Fruit fly (Drosophila melanogaster) whole organism, embryonic: Measurements from ENCODE around the gene CG3517.

ENCODE experiments used
- ATbp ChIP-seq: fragments of 200-800 bp; sonication (Bioruptor generic); optimal IDR thresholded peaks from 2 replicates; lab custom pipeline; 2017; ENCODE audit warnings: missing biosample characterization, mild to moderate bottlenecking, missing genetic modification characterization, missing genetic modification reagents
- Bgb ChIP-seq: fragments of 200-800 bp; sonication (Bioruptor generic); IDR thresholded peaks from 2 replicates; pipeline ENCODE4 v1.3.6; 2022; ENCODE audit warnings: missing biosample characterization, missing genetic modification characterization; ENCODE audit not compliant: partially characterized antibody
- CG10543 ChIP-seq: fragments of 200-800 bp; sonication (Bioruptor generic); optimal IDR thresholded peaks from 3 replicates; lab custom pipeline; 2017; ENCODE audit warnings: missing biosample characterization, mild to moderate bottlenecking, missing genetic modification characterization, moderate library complexity
- CG12071 ChIP-seq: fragments of 200-800 bp; sonication (Bioruptor generic); optimal IDR thresholded peaks from 3 replicates; lab custom pipeline; 2018; ENCODE audit warnings: missing biosample characterization, mild to moderate bottlenecking, missing genetic modification characterization
- CG12219 ChIP-seq: fragments of 200-800 bp; sonication (Bioruptor generic); optimal IDR thresholded peaks from 3 replicates; lab custom pipeline; 2018; ENCODE audit warnings: missing biosample characterization, mild to moderate bottlenecking, missing genetic modification characterization
- CG13894 ChIP-seq: fragments of 200-800 bp; sonication (Bioruptor generic); optimal IDR thresholded peaks from 3 replicates; lab custom pipeline; 2018; ENCODE audit warnings: missing biosample characterization, mild to moderate bottlenecking, missing genetic modification characterization, moderate library complexity
- CG14965 ChIP-seq: fragments of 200-800 bp; sonication (Bioruptor generic); optimal IDR thresholded peaks from 2 replicates; lab custom pipeline; 2016; ENCODE audit warnings: missing biosample characterization, missing genetic modification characterization, borderline replicate concordance
- CG16779 ChIP-seq: fragments of 200-800 bp; sonication (Bioruptor generic); IDR thresholded peaks from 2 replicates; pipeline ENCODE4 v1.3.6; 2022; ENCODE audit warnings: missing biosample characterization, missing genetic modification characterization
- CG18262 ChIP-seq: fragments of 200-800 bp; optimal IDR thresholded peaks from 3 replicates; lab custom pipeline; 2019; ENCODE audit warnings: missing biosample characterization, mild to moderate bottlenecking, missing genetic modification characterization, moderate library complexity
- CG31365 ChIP-seq: fragments of 200-800 bp; sonication (Bioruptor generic); optimal IDR thresholded peaks from 2 replicates; lab custom pipeline; 2018; ENCODE audit warnings: missing biosample characterization, mild to moderate bottlenecking, missing genetic modification characterization
- CG32532 ChIP-seq: fragments of 200-800 bp; sonication (Bioruptor generic); IDR thresholded peaks from 2 replicates; pipeline ENCODE4 v1.3.6; 2022; ENCODE audit warnings: missing biosample characterization, missing genetic modification characterization
- CG5245 ChIP-seq: fragments of 200-800 bp; sonication (Bioruptor generic); optimal IDR thresholded peaks from 3 replicates; lab custom pipeline; 2016; ENCODE audit warnings: missing biosample characterization, missing genetic modification characterization
- CG7556 ChIP-seq: fragments of 200-800 bp; sonication (Bioruptor generic); optimal IDR thresholded peaks from 2 replicates; lab custom pipeline; 2017; ENCODE audit warnings: missing biosample characterization, mild to moderate bottlenecking, missing genetic modification characterization
- CG8089 ChIP-seq: fragments of 200-800 bp; sonication (Bioruptor generic); optimal IDR thresholded peaks from 3 replicates; lab custom pipeline; 2016; ENCODE audit warnings: missing biosample characterization, missing genetic modification characterization
- CG8281 ChIP-seq: fragments of 200-800 bp; sonication (Bioruptor generic); optimal IDR thresholded peaks from 2 replicates; lab custom pipeline; 2018; ENCODE audit warnings: missing biosample characterization, mild to moderate bottlenecking, missing genetic modification characterization, moderate library complexity
- CG8359 ChIP-seq: fragments of 200-800 bp; sonication (Bioruptor generic); optimal IDR thresholded peaks from 2 replicates; lab custom pipeline; 2017; ENCODE audit warnings: missing biosample characterization, mild to moderate bottlenecking, missing genetic modification characterization, borderline replicate concordance
- CG9932 ChIP-seq: fragments of 200-800 bp; sonication (Bioruptor generic); IDR thresholded peaks from 2 replicates; pipeline ENCODE4 v1.3.6; 2022; ENCODE audit warnings: missing biosample characterization, missing genetic modification characterization
- CHES-1-like ChIP-seq: fragments of 200-800 bp; sonication (Bioruptor generic); optimal IDR thresholded peaks from 2 replicates; lab custom pipeline; 2016; ENCODE audit warnings: missing biosample characterization, missing genetic modification characterization
- Chrac-16 ChIP-seq: fragments of 200-800 bp; sonication (Bioruptor generic); optimal IDR thresholded peaks from 3 replicates; lab custom pipeline; 2016; ENCODE audit warnings: missing biosample characterization, missing genetic modification characterization
- CkIIα-i1 ChIP-seq: fragments of 200-800 bp; sonication (Bioruptor generic); IDR thresholded peaks from 2 replicates; pipeline ENCODE4 v1.3.6; 2022; ENCODE audit warnings: missing biosample characterization, missing genetic modification characterization
- Dref ChIP-seq: fragments of 200-800 bp; sonication (Bioruptor generic); IDR thresholded peaks from 2 replicates; pipeline ENCODE4 v1.3.6; 2022; ENCODE audit warnings: missing biosample characterization, missing genetic modification characterization
- Eip74EF ChIP-seq, 2 experiments: fragments of 200-800 bp in 1 of 2; fragments of >200 bp in 1 of 2; sonication (Bioruptor generic) in 1 of 2; optimal IDR thresholded peaks; 2 replicates each; lab custom pipeline; 2017 to 2019; ENCODE audit warnings: missing biosample characterization in 2 of 2, missing genetic modification characterization in 2 of 2, mild to moderate bottlenecking in 1 of 2, moderate library complexity in 1 of 2
- HLH4C ChIP-seq: fragments of 200-800 bp; sonication (Bioruptor generic); IDR thresholded peaks from 3 replicates; pipeline ENCODE4 v1.3.6; 2022; ENCODE audit warnings: missing biosample characterization, missing genetic modification characterization; ENCODE audit not compliant: partially characterized antibody
- Hmr ChIP-seq: fragments of 200-800 bp; sonication (Bioruptor generic); optimal IDR thresholded peaks from 3 replicates; lab custom pipeline; 2017; ENCODE audit warnings: mild to moderate bottlenecking, missing biosample characterization, missing genetic modification reagents, missing genetic modification characterization
- Hr78 ChIP-seq, 2 experiments: fragments of 200-800 bp in 1 of 2; fragments of >200 bp in 1 of 2; sonication (Bioruptor generic) in 1 of 2; optimal IDR thresholded peaks; 2 replicates each; lab custom pipeline; 2017 to 2019; ENCODE audit warnings: missing biosample characterization in 2 of 2, missing genetic modification characterization in 2 of 2, mild to moderate bottlenecking in 1 of 2, moderate library complexity in 1 of 2
- Mad ChIP-seq: fragments of 200-800 bp; sonication (Bioruptor generic); optimal IDR thresholded peaks from 2 replicates; lab custom pipeline; 2016; ENCODE audit warnings: missing biosample characterization, missing genetic modification characterization
- Max ChIP-seq: fragments of 200-800 bp; sonication (Bioruptor generic); optimal IDR thresholded peaks from 2 replicates; lab custom pipeline; 2016; ENCODE audit warnings: missing biosample characterization, mild to moderate bottlenecking, missing genetic modification characterization
- Mrtf ChIP-seq: fragments of 200-800 bp; sonication (Bioruptor generic); IDR thresholded peaks from 3 replicates; pipeline ENCODE4 v1.3.6; 2022; ENCODE audit warnings: missing biosample characterization, missing genetic modification characterization
- Myb ChIP-seq: fragments of 200-800 bp; sonication (Bioruptor generic); optimal IDR thresholded peaks from 2 replicates; lab custom pipeline; 2016; ENCODE audit warnings: missing biosample characterization, missing genetic modification characterization
- NC2β ChIP-seq: fragments of 200-800 bp; sonication (Bioruptor generic); optimal IDR thresholded peaks from 2 replicates; lab custom pipeline; 2016; ENCODE audit warnings: missing biosample characterization, missing genetic modification characterization
- Opbp ChIP-seq: fragments of 200-800 bp; sonication (Bioruptor generic); IDR thresholded peaks from 3 replicates; pipeline ENCODE4 v1.3.6; 2022; ENCODE audit warnings: missing biosample characterization, missing genetic modification characterization; ENCODE audit not compliant: partially characterized antibody
- Optix ChIP-seq: fragments of 200-800 bp; sonication (Bioruptor generic); IDR thresholded peaks from 3 replicates; pipeline ENCODE4 v1.3.6; 2022; ENCODE audit warnings: missing biosample characterization, missing genetic modification characterization
- ab ChIP-seq: fragments of 200-800 bp; sonication (Bioruptor generic); optimal IDR thresholded peaks from 2 replicates; lab custom pipeline; 2016; ENCODE audit warnings: missing biosample characterization, missing genetic modification characterization
- ash1 ChIP-seq: fragments of 200-800 bp; sonication (Bioruptor generic); optimal IDR thresholded peaks from 2 replicates; lab custom pipeline; 2018; ENCODE audit warnings: missing biosample characterization, mild to moderate bottlenecking, missing genetic modification characterization
- chinmo ChIP-seq: fragments of 200-800 bp; sonication (Bioruptor generic); IDR thresholded peaks from 4 replicates; pipeline ENCODE4 v1.3.6; 2022; ENCODE audit warnings: missing biosample characterization, missing genetic modification characterization; ENCODE audit not compliant: partially characterized antibody
- corto ChIP-seq: fragments of 200-800 bp; sonication (Bioruptor generic); optimal IDR thresholded peaks from 2 replicates; lab custom pipeline; 2016; ENCODE audit warnings: missing biosample characterization, mild to moderate bottlenecking, missing genetic modification characterization, moderate library complexity
- emc ChIP-seq: fragments of 200-800 bp; sonication (Bioruptor generic); optimal IDR thresholded peaks from 2 replicates; lab custom pipeline; 2016; ENCODE audit warnings: missing biosample characterization, missing genetic modification characterization
- fd3F ChIP-seq: fragments of 200-800 bp; sonication (Bioruptor generic); optimal IDR thresholded peaks from 2 replicates; lab custom pipeline; 2018; ENCODE audit warnings: missing biosample characterization, mild to moderate bottlenecking, missing genetic modification characterization, moderate library complexity
- gem ChIP-seq: fragments of 200-800 bp; sonication (Bioruptor generic); optimal IDR thresholded peaks from 2 replicates; lab custom pipeline; 2019; ENCODE audit warnings: missing biosample characterization, mild to moderate bottlenecking, missing genetic modification characterization, moderate library complexity
- lov ChIP-seq, 2 experiments: fragments of 200-800 bp in 1 of 2; fragments of >200 bp in 1 of 2; sonication (Bioruptor generic) in 1 of 2; IDR thresholded peaks in 1 of 2; optimal IDR thresholded peaks in 1 of 2; 2 replicates in 1 of 2; 3 replicates in 1 of 2; pipeline versions ENCODE4 v1.3.6 to Lab custom; 2017 to 2022; ENCODE audit warnings: missing biosample characterization in 1 of 2, missing genetic modification characterization in 1 of 2
- p53 ChIP-seq: fragments of 200-800 bp; sonication (Bioruptor generic); optimal IDR thresholded peaks from 2 replicates; lab custom pipeline; 2016; ENCODE audit warnings: missing biosample characterization, missing genetic modification characterization
- pzg ChIP-seq: fragments of 200-800 bp; sonication (Bioruptor generic); optimal IDR thresholded peaks from 3 replicates; lab custom pipeline; 2018; ENCODE audit warnings: missing biosample characterization, mild to moderate bottlenecking, missing genetic modification characterization, moderate library complexity
- repo ChIP-seq: fragments of 200-800 bp; sonication (Bioruptor generic); optimal IDR thresholded peaks from 2 replicates; lab custom pipeline; 2016; ENCODE audit warnings: missing biosample characterization, missing genetic modification characterization
- slbo ChIP-seq: fragments of 200-800 bp; sonication (Bioruptor generic); IDR thresholded peaks from 2 replicates; pipeline ENCODE4 v1.3.6; 2022; ENCODE audit warnings: missing biosample characterization, missing genetic modification characterization
- sna ChIP-seq: fragments of 200-800 bp; sonication (Bioruptor generic); IDR thresholded peaks from 2 replicates; pipeline ENCODE4 v1.3.6; 2022; ENCODE audit warnings: missing biosample characterization, missing genetic modification characterization; ENCODE audit not compliant: partially characterized antibody
- tap ChIP-seq: fragments of 200-800 bp; optimal IDR thresholded peaks from 3 replicates; lab custom pipeline; 2019; ENCODE audit warnings: missing biosample characterization, mild to moderate bottlenecking, missing genetic modification characterization, moderate library complexity
- tup ChIP-seq: fragments of 200-800 bp; sonication (Bioruptor generic); optimal IDR thresholded peaks from 2 replicates; lab custom pipeline; 2016; ENCODE audit warnings: missing biosample characterization, mild to moderate bottlenecking, missing genetic modification characterization, moderate library complexity
- vvl ChIP-seq: fragments of 200-800 bp; sonication (Bioruptor generic); IDR thresholded peaks from 2 replicates; pipeline ENCODE4 v1.3.6; 2022; ENCODE audit warnings: missing biosample characterization, missing genetic modification characterization
- zfh2 ChIP-seq: fragments of 200-800 bp; sonication (Bioruptor generic); optimal IDR thresholded peaks from 2 replicates; lab custom pipeline; 2016; ENCODE audit warnings: missing biosample characterization, missing genetic modification characterization

CG3517 gene

DNA sequence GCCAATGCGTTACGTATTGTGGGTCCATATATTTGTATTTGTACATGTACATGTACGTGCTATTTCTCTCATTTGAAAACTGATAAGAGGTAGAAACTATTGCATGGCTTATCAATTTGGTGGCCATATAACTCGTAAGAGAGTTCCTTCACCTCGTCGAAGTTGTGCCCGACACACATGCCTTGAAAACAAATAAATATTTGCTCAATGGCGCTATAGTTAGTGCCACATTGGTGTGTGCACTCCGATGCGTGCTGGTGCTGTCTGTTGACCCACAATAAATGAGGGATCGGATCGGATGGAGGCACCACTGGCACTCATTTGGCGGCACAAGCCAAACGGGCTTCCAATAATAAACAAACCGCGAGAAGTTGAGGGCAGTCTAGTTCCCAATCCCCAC, 47.2 kb upstream of the CG3517 start (continued):
- TF ChIP-seq chinmo (GFP tag; lab: Robert Waterston, UW): 0 out of 4 replicates have a peak, but pooled peaks have one; percentile 46
- no peak for TF ChIP-seq CG31365 (tag; lab: Kevin White, UChicago)
- no peak for TF ChIP-seq p53 (GFP tag; lab: Kevin White, UChicago)
- TF ChIP-seq tup (GFP tag; lab: Kevin White, UChicago): no peak
- TF ChIP-seq CkIIα-i1 (GFP tag; lab: Robert Waterston, UW): no peak
- no peak for TF ChIP-seq Mad
- TF ChIP-seq CG8281 (tag; lab: Kevin White, UChicago): peak; percentile 27
- TF ChIP-seq CG16779 (GFP tag; lab: Robert Waterston, UW): no peak
- no peak for TF ChIP-seq CG7556 (GFP tag; lab: Kevin White, UChicago)
- peak; percentile 37 for TF ChIP-seq Hmr (GFP tag; lab: Kevin White, UChicago)
- TF ChIP-seq sna (GFP tag; lab: Robert Waterston, UW): no peak
- TF ChIP-seq CG12219 (GFP tag; lab: Kevin White, UChicago): peak; percentile 42
- TF ChIP-seq Mrtf (GFP tag; lab: Robert Waterston, UW): no peak
- TF ChIP-seq CG18262 (tag; lab: Kevin White, UChicago): peak; percentile 42
- TF ChIP-seq Optix: no peak
- no peak for TF ChIP-seq pzg (GFP tag; lab: Kevin White, UChicago)
- no peak for TF ChIP-seq Dref (GFP tag; lab: Robert Waterston, UW)
- peak; percentile 56 for TF ChIP-seq vvl (GFP tag; lab: Robert Waterston, UW)
- TF ChIP-seq HLH4C (GFP tag; lab: Robert Waterston, UW): no peak
- TF ChIP-seq CG14965: no peak
- no peak for TF ChIP-seq CG13894 (tag; lab: Kevin White, UChicago)
- no peak for TF ChIP-seq ash1 (GFP tag; lab: Kevin White, UChicago)
- no peak for TF ChIP-seq zfh2
- no peak for TF ChIP-seq Opbp
- no peak for TF ChIP-seq CG9932 (GFP tag; lab: Robert Waterston, UW)
- TF ChIP-seq repo (GFP tag; lab: Kevin White, UChicago): no peak
- peak; percentile 63 for TF ChIP-seq CG8359
- TF ChIP-seq gem (tag; lab: Kevin White, UChicago): no peak
- TF ChIP-seq Chrac-16 (GFP tag; lab: Kevin White, UChicago): no peak
- no peak for TF ChIP-seq Bgb (GFP tag; lab: Robert Waterston, UW)
- TF ChIP-seq emc (GFP tag; lab: Kevin White, UChicago): no peak
- peak; percentile 19 for TF ChIP-seq CG8089
- TF ChIP-seq tap (tag; lab: Kevin White, UChicago): no peak
- no peak for TF ChIP-seq Myb (GFP tag; lab: Kevin White, UChicago)
- TF ChIP-seq Eip74EF (GFP tag; optimal IDR thresholded peaks at IDR 0.05; lab: Kevin White, UChicago): peak in 1 of 2 experiments; percentile 13
- TF ChIP-seq CG12071 (GFP tag; lab: Kevin White, UChicago): peak; percentile 52
- TF ChIP-seq lov (optimal IDR thresholded peaks at IDR 0.05; lab: Kevin White, UChicago): no peak
- peak; percentile 69; the same call in 1 of the 3 replicates for TF ChIP-seq lov (GFP tag; IDR thresholded peaks at IDR 0.05; lab: Robert Waterston, UW)
- TF ChIP-seq corto: no peak
- TF ChIP-seq NC2β: no peak
- TF ChIP-seq Hr78 (GFP tag; optimal IDR thresholded peaks at IDR 0.05; lab: Kevin White, UChicago): peak in 1 of 2 experiments; percentile 78
- peak; percentile 53 for TF ChIP-seq ATbp (GFP tag; lab: Kevin White, UChicago)
- TF ChIP-seq Max (GFP tag; lab: Kevin White, UChicago): no peak
- no peak for TF ChIP-seq ab (GFP tag; lab: Kevin White, UChicago)
- peak; percentile 28; the same call in 1 of the 2 replicates for TF ChIP-seq slbo (GFP tag; lab: Robert Waterston, UW)
- no peak for TF ChIP-seq CG32532 (GFP tag; lab: Robert Waterston, UW)
- no peak for TF ChIP-seq CHES-1-like (GFP tag; lab: Kevin White, UChicago)
- TF ChIP-seq CG5245 (GFP tag; lab: Kevin White, UChicago): no peak
- TF ChIP-seq CG10543 (GFP tag; lab: Kevin White, UChicago): no peak
- TF ChIP-seq fd3F (GFP tag; lab: Kevin White, UChicago): no peak
